Worm (Caenorhabditis elegans) whole organism, L2 larva: ENCODE results near the gene Y116A8C.465.

ENCODE experiments used
- nhr-237 ChIP-seq: fragments of 150-350 bp; optimal IDR thresholded peaks from 2 replicates; lab custom pipeline; 2014; ENCODE audit warnings: missing biosample characterization, missing genetic modification characterization
- unc-39 ChIP-seq: fragments of 150-350 bp; optimal IDR thresholded peaks from 2 replicates; lab custom pipeline; 2014; ENCODE audit warnings: missing biosample characterization, missing genetic modification characterization

- TF ChIP-seq unc-39 (tag; lab: Kevin White, UChicago) (no peak), nhr-237 (no peak)
Measured at ce11 chrIV:17109436-17109835, 44.4 kb downstream of the Y116A8C.465 start.
